Worm (Caenorhabditis elegans): ENCODE data around the gene nmt-1.

Gene nmt-1

ce11 chrIII:6095654-6096053, 20.5 kb downstream of the nmt-1 start:
- peak; percentile 86 for TF ChIP-seq zip-8 (tag; optimal IDR thresholded peaks at IDR 0.05)
- TF ChIP-seq tbx-8 (GFP tag; optimal IDR thresholded peaks at IDR 0.05), result no peak

DNA sequence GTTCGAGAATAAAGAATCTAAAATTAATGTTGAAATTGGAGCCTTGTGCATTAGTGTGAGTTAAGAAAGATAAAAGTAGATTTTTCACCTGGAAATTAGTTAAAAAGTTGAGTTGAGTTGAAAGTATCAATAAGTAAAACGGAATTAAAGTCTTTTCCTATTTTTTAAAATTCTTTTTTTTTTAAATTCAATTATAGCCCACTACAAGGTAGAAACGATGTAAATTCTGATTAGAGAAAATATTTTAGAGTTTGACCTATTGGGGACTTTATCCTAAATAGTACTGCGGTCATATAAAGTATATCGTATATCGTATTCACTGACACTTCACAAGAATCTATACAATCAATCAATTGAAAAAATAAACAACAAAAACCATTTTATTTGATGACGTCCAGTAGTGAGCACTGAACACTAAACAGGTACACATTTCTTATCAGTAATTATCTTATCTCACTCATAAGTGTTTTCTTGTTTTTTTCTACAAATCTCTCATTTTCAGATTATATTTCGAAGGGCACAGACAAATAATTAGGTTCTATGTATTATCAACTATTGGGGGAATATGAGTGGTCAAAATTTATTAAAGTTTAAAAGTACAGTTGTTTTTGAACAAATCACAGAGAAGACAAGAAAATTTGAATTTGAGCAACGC, 28.3 kb downstream of the nmt-1 start, which contains the start of gene wht-1:
Gene wht-1 (minus strand): TSS at position 51 of the 655 bp plus-strand sequence.
- TF ChIP-seq bed-3 (GFP tag; optimal IDR thresholded peaks at IDR 0.05), result no peak
- TF ChIP-seq unc-62 (GFP tag; optimal IDR thresholded peaks at IDR 0.05), result no peak
- no peak for TF ChIP-seq unc-39 (tag; optimal IDR thresholded peaks at IDR 0.05)
- no peak for TF ChIP-seq lin-32 (GFP tag; optimal IDR thresholded peaks at IDR 0.05)
- no peak for TF ChIP-seq ceh-43 (GFP tag; optimal IDR thresholded peaks at IDR 0.05)
- TF ChIP-seq ham-2 (GFP tag; optimal IDR thresholded peaks at IDR 0.05), result no peak
- TF ChIP-seq blmp-1 (tag; optimal IDR thresholded peaks at IDR 0.05), result no peak
- TF ChIP-seq mls-2 (tag; optimal IDR thresholded peaks at IDR 0.05), result no peak
- TF ChIP-seq nhr-237 (tag; optimal IDR thresholded peaks at IDR 0.05), result no peak
- TF ChIP-seq cnd-1 (tag; optimal IDR thresholded peaks at IDR 0.05), result no peak

ce11 chrIII:6085311-6085710, 30.8 kb downstream of the nmt-1 start:
- TF ChIP-seq blmp-1 (tag; optimal IDR thresholded peaks at IDR 0.05), result no peak
- TF ChIP-seq zip-8 (tag; optimal IDR thresholded peaks at IDR 0.05), result no peak
- no peak for TF ChIP-seq hlh-1 (tag; optimal IDR thresholded peaks at IDR 0.05)
- no peak for TF ChIP-seq pha-4 (tag; optimal IDR thresholded peaks at IDR 0.05)

DNA sequence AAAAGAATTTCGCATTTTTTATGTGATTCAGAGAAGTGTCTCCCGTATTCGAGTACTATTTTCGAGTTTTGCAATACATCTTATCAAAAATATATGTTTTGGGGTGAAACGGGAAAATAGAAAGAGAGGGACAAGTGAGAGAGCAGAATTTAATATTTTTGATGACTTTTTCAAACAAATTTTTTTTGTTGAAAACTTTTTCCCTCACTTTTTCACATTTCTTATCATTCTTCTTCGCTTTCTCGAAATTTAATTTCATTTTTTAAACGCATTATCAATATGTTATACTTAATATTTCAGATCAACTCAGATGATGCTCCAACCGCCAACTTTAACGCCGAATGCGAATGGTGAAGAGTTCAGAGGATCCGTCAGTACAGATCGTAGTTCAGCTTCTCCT, 35.9 kb downstream of the nmt-1 start, which contains the start of gene attf-4:
Gene attf-4 (plus strand): TSS at position 301 of the 400 bp plus-strand sequence.
- no peak for TF ChIP-seq ham-2 (GFP tag; optimal IDR thresholded peaks at IDR 0.05)

DNA sequence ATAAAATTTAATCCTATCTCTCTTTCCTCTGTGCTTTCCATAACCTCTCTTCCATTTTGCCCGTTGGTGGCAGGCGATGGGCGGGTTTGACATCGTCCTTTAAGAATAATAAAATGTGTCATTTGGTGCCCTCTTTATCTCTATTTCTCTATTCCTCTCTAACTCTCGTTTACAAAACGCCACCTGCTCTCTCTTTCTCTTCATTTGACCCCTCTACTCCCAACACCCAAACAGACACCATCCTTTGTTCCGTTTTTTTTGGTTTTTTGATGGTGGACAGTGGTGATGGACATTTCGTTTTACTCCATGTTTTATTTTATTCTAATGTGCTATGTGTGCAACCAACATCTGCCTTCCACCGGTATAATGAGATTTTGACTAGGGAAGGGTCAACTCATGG, 37.2 kb downstream of the nmt-1 start:
- TF ChIP-seq ces-1 (GFP tag; optimal IDR thresholded peaks at IDR 0.05) (peak; percentile 31), lin-32 (GFP tag; optimal IDR thresholded peaks at IDR 0.05) (peak; percentile 41), unc-62 (GFP tag; optimal IDR thresholded peaks at IDR 0.05) (peak; percentile 68), nhr-2 (tag; optimal IDR thresholded peaks at IDR 0.05) (peak; percentile 33), ceh-83 (GFP tag; optimal IDR thresholded peaks at IDR 0.05) (no peak), hlh-1 (tag; optimal IDR thresholded peaks at IDR 0.05) (peak; percentile 94), cnd-1 (tag; optimal IDR thresholded peaks at IDR 0.05) (peak; percentile 44), M03D4.4 (tag; optimal IDR thresholded peaks at IDR 0.05) (peak; percentile 41), nhr-237 (tag; optimal IDR thresholded peaks at IDR 0.05) (no peak)

- TF ChIP-seq ces-1 (GFP tag; optimal IDR thresholded peaks at IDR 0.05) (peak; percentile 91), mab-5 (tag; optimal IDR thresholded peaks at IDR 0.05) (peak; percentile 11), blmp-1 (tag; optimal IDR thresholded peaks at IDR 0.05) (no peak)
Observed at ce11 chrIII:6077973-6078372, 38.2 kb downstream of the nmt-1 start.

DNA sequence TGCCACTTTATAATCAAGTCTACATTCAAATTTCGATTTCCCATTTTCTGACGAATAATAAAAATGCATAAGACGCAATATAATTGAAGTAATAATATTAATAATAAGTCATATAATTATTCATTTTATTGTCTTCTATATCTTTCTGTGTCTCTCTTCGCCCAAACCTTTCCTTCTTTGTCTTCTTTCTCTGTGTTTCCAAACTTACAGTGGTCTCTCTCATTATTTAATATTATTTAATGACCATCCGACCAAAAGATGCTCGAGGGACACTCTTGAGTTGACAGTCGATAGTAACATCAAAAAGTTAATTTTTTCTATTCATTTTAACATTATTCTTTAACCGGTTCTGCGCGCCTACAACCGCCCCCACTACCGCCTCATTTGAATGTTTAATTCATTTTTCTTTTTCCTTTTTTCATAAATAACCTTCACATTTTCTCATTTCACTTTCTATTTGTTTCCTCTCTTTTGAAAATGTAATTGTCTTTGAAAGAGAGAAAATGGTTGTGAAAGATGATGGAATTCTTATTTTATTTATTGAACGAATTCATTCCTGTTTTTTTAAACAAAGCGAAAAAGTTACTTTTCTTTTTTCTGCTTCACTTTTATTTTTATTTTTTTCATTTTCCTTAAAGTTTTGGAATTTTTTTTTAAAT, 42.3 kb downstream of the nmt-1 start:
- TF ChIP-seq ceh-39 (tag; optimal IDR thresholded peaks at IDR 0.05) (no peak), lin-13 (tag; optimal IDR thresholded peaks at IDR 0.05) (no peak), lsy-2 (tag; optimal IDR thresholded peaks at IDR 0.05) (no peak), ceh-43 (GFP tag; optimal IDR thresholded peaks at IDR 0.05) (no peak), elt-1 (tag; optimal IDR thresholded peaks at IDR 0.05; ENCODE audit: borderline replicate concordance, insufficient read depth) (no peak), drap-1 (GFP tag; optimal IDR thresholded peaks at IDR 0.05) (no peak), ces-1 (GFP tag; optimal IDR thresholded peaks at IDR 0.05) (peak; percentile 91), nhr-76 (tag; optimal IDR thresholded peaks at IDR 0.05) (no peak), nhr-12 (tag; optimal IDR thresholded peaks at IDR 0.05) (no peak), nhr-237 (tag; optimal IDR thresholded peaks at IDR 0.05) (peak; percentile 4), unc-39 (tag; optimal IDR thresholded peaks at IDR 0.05) (no peak), ceh-83 (GFP tag; optimal IDR thresholded peaks at IDR 0.05) (no peak), nhr-2 (tag; optimal IDR thresholded peaks at IDR 0.05) (no peak), blmp-1 (tag; optimal IDR thresholded peaks at IDR 0.05) (peak; percentile 1), lin-32 (GFP tag; optimal IDR thresholded peaks at IDR 0.05) (no peak), snpc-4 (tag; optimal IDR thresholded peaks at IDR 0.05) (no peak), ham-2 (GFP tag; optimal IDR thresholded peaks at IDR 0.05) (no peak), unc-120 (tag; optimal IDR thresholded peaks at IDR 0.05; ENCODE audit: poor library complexity, severe bottlenecking) (no peak), mep-1 (tag; optimal IDR thresholded peaks at IDR 0.05) (no peak), flh-1 (GFP tag; optimal IDR thresholded peaks at IDR 0.05) (no peak), elt-3 (tag; optimal IDR thresholded peaks at IDR 0.05) (no peak)
